Fruit fly (Drosophila melanogaster) whole organism, larva: ENCODE measurements around the gene Vps53.
A peak's percentile ranks its signal among the peaks of the same experiment; 100 is the strongest.

Experiments
- noc ChIP-seq: fragments of 200-800 bp; sonication (Bioruptor generic); optimal IDR thresholded peaks from 3 replicates; lab custom pipeline; 2019; ENCODE audit warnings: missing biosample characterization, mild to moderate bottlenecking, missing genetic modification characterization, moderate library complexity

The Vps53 gene

DNA sequence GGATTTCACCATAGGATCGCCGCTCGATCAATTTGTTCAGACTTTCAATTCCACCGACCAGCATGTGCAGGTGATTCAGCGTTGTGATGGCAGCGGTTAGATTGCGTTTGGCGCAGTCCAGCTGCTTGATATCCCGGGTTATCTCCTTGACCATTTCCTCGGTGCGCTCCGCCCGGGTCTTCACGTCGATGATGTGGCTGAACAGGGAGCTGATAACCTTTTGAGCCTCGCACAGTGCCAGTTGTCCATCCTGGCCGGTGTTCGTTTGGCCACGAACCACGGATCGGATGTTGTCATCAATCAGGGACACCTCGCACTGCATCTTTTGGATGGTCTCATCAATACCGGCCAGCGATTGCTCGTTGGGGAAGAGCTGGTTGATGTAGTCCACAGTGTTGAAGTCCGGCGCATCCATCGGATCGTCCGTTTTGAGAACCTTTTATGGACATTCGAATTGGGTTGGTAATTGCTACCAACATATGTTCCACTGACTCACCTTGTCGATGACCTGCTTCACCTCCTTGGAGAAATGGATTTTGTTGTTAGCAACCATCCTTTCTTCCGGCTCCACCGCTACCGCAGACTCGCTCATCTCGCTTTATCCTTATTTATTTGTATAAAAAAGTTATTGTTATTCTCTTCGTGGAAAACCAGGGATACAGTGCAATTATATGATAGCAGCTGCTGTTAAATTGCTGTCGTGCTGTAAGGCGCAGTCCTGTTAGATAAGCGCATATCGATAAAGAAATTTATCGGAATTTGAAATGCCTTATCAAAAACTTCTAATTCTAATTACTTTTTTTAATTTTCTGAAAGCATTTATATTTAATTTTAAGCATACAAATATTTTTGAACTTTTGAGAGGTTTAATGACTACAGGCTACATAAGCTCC lies at the start of gene Vps53:
Gene Vps53, minus strand, starts transcription at position 676 of the 893 bp plus-strand sequence.
- TF ChIP-seq noc (tag; lab: Kevin White, UChicago), result no peak

DNA sequence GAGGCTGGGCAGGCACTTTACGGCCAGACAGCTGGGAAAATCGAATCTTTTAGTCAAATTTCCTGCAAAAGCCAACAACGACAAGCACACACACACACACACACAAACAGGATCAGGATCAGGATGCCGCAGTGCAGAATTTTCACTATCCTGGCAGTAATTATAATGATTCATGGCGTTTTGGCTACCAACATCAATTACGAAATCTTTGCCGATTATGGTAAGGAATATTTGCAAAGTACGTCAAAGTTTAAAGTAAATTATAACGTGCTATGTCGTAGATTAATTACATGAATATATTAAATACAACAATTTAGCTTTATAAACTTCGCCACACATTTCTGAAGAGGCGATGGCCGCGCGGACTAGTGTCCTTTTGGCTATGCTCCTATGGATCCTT lies 47.7 kb upstream of the Vps53 start, which contains the start of the genes CG34177 and CG34178:
Gene CG34177, plus strand, starts transcription at position 301 of the 400 bp plus-strand sequence.
Gene CG34178, plus strand, starts transcription at position 301 of the 400 bp plus-strand sequence.
- no peak for TF ChIP-seq noc (tag; lab: Kevin White, UChicago)

DNA sequence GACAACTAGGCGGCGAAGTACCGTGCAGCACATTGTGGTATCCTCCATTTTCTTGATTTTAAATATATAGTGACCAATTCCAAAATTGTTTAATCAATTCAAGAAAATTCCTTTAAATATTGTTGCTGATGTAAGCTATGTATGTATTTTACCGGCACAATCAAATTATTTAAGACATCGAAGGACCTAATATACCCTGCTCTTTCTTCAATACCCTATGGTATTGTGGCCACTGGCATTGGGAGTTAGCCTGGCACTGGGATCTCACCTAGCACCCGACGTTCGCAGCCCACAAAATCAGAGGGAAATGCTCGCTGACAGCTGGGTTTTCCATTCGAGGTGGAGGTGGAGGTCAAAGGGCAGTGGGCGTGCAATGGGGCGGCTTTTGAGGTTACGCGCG lies 36.3 kb upstream of the Vps53 start:
- TF ChIP-seq noc (tag; lab: Kevin White, UChicago), result no peak

DNA sequence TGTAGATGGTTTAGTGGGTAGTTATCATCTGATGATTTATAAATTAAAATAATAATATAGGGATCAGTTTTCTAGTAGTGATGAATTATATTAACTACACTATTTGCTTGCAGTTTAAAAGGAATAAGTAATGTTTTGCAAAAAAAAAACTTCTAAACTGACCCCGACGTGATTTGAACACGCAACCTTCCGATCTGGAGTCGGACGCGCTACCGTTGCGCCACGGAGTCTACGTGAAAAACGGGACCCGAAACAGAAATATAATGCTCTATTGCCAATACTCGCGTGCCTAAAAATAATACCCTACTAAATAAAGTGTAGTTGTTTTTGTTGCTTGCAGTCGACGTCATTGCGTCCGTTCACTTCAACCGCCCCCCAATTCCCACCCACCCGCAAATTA lies 33.0 kb upstream of the Vps53 start:
- no peak for TF ChIP-seq noc (tag; lab: Kevin White, UChicago)

DNA sequence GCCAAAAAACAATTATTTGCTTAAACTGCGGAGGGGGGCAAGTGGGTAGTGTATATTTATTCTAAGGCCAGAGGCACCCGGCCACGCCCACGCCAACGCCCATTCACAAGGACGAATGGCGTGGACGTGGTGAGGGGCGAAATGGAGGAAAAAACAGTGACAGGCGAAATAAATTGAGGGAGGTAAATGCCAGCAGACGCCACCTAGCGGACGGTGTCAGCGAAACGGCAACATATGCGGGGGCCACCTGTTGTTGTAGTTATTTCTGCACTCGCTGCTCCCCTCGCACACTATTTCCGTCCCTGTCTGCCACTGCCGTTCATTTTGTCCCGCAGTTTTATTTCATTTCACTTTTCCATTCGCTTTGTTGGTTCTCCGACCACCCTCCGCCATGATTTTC lies 32.1 kb upstream of the Vps53 start:
- TF ChIP-seq noc (tag; lab: Kevin White, UChicago), result no peak

DNA sequence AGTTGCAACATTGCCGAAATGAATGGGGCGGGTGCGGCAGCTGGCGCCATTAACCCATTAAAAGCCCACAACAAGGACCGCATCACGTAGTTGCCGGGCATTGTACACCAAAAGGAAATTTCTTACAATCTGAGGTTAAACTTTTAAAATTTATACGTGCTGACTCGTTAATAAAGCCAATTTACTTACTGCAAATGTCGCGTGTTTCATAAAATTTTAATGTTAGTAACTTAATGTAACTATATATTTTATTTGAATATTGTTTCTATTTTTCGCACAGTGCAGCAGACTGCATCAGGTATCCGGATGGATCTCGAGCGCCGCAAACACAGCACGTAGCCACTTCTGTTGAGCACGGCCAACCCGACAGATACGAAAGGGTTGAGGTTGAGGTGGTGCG lies 31.0 kb upstream of the Vps53 start:
- TF ChIP-seq noc (tag; lab: Kevin White, UChicago), result no peak

DNA sequence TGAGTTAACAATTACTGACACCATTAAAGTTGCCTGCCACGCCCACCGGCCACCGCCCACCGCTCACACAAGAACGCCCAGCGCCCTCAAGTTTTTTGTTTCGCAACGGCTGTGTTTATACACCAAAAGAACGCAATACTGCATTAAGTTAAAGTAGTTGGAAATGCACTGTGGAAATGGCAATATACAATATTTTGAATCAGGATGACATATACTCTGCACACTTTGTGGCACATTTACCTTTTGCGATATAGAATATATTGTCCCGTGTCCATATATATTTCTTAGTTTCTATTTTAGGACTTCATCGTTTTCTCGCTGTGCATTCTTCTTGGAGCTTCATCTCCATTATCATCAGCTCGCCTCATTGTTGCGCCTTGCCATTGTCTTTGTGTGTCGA lies 30.2 kb upstream of the Vps53 start:
- no peak for TF ChIP-seq noc (tag; lab: Kevin White, UChicago)

DNA sequence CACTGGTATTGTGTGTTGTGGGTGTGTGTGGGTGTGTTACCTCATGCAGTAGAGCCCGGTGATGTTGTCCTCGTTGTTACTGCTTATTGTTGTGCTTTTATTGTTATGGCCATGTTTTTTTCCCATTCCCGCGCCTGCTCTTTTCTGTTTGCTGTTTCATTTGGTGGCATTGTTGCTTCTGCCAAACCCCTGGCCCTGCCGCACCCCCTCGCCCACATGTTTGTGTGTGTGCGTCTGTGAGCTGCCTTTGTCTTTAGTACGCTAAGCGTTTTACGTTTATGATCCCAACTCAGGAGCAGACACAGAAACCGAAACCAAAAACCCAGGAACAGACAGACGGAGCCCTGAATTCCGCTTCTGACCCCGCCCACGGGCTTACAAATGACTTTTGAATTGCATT lies 28.2 kb upstream of the Vps53 start:
- no peak for TF ChIP-seq noc (tag; lab: Kevin White, UChicago)

DNA sequence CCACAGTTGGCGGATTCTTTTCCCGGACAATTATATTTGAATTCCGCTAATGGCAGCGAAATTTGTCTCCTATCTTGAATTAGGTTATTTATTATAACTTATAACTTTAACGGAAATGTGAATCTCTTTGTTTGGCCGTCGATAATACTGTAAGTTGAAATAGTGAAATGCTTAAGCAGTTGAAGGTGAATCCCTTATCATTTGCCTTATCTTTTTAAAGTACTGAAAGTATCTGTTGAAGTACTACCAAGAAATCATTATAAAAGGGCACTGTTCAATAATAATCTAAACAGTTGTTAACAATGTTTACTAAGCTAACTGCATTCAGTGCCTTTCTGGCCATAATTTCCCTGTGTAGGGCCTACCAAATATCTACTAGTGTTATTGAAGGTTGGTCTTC lies 25.0 kb upstream of the Vps53 start, which contains the start of gene CG43055:
Gene CG43055, plus strand, starts transcription at position 301 of the 400 bp plus-strand sequence.
- no peak for TF ChIP-seq noc (tag; lab: Kevin White, UChicago)

DNA sequence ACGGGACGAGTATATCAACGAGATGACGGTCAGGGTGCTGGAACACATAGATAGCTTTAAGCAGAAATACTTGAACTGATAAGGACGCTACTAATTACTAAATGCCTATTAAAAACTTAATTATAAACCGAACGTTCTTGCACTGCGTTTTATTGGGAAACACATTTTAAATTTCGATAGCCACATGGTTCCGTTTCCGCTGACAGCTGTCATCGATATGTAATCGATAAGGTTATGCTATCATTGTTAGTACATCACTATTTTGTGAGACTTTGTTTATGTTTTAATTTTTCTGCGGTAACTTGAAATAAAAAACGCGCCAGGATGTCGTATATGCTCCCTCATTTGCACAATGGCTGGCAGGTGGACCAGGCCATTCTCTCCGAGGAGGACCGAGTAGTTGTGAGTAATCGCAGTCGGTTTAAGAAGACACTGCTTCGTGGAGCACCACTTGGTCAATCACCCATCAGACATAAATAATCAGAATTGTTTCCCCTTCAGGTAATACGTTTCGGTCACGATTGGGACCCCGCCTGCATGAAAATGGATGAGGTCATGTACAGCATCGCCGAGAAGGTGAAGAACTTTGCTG lies 17.2 kb upstream of the Vps53 start, which contains the start of gene Dim1:
Gene Dim1, plus strand, starts transcription at position 239 of the 592 bp plus-strand sequence.
- TF ChIP-seq noc (tag; lab: Kevin White, UChicago), result no peak

DNA sequence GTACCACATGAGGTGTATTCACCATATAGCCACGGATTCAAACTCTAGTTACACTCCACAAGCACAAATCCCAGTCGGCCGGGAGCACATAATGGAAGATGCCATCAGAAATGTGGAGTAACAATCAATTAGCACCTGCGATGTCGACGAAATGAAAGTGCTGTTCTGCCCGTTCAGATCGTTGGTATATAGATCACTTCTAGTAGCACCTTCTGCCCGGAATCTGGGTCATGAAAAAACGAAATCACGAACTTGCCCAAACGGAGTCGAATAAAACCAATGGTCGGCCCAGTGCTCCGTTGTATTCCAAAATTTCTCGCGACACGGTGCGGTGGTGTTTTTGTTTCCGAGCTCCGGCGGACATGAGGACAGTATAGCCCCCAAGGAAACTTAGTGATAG lies 14.8 kb upstream of the Vps53 start, which contains the start of gene CG33003:
Gene CG33003, plus strand, starts transcription at position 301 of the 400 bp plus-strand sequence.
- no peak for TF ChIP-seq noc (tag; lab: Kevin White, UChicago)

DNA sequence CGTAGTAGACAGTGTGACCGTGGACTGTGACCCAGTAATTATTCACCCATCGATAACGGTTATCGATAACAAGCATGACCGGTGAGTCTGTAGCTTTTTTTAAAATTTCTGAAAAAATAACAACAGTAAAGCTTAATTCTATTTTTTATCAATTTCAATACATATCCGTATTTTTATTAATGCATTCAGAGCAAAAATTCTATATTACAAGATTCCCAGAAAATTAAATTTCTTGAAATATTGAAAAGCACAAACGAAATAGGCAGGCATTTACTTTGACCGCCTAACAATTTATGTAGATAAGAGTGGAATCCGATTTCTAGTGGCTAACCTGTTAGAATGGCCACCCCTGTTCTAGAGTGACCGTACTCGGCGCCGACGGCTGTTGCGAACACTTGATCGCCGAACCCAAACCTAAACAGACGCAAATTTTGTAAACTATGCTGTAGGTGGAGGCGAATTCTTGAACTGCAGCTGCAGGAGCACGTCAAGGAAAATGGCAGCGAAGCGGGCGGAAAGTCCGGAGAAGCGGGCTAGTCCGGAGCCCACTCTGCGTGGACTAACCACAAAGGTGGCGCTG lies 8.1 kb upstream of the Vps53 start, which contains the start of gene CG3652:
Gene CG3652, minus strand, starts transcription at position 35 of the 580 bp plus-strand sequence.
- TF ChIP-seq noc (tag; lab: Kevin White, UChicago), result no peak

DNA sequence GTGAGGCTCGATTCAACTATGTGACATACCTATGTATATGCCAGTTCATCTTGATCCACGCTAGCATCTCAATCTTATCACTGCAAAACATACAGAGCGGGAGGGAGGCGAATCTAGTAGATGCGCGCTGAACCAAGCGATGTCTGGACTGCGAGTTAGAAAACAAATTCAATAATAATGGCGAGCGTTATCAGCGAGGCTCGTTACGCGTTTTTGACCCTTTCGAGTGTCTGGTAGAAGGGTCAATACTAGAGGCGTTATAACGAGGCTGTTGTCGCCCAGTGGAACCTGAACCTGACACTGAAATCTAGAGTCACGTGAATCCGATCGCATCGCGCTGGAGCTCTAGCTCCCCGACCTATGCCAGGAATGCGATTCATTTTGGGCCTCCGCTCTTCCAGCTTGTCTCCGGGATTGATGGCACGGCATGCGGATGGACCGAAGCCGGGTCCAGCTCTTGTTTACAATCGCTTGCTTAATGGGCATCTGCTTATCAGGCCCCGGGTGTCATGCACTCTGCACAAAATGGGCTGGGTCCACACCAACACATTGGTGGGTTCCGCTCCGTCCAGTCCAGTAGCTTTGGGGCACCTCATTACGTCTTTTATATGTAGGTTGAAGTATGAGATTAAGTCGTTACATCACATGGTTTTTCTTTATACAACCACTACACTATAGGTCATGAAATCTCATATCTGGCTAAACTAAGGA lies 3.7 kb upstream of the Vps53 start:
- no peak for TF ChIP-seq noc (tag; lab: Kevin White, UChicago)

DNA sequence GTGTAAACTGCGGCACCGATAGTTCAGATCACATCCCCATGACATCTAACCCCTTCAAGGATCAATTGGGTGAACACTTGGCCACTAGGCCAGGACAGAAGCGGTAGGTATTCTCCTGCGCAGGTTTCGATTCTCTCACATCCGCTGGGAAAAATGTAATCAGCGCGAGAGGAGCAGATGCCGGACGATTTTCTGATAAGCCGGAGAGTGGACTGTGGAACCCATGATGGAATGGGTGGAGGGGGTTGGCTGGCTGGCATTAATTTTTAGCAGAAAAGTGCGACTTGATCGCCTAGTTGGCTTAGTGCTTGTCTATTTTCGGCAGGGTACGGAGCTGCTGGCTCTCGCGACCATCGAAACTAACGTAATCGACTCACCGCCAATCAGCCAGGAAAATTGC lies 2.2 kb upstream of the Vps53 start, which contains the start of gene Tps1:
Gene Tps1, plus strand, starts transcription at position 301 of the 400 bp plus-strand sequence.
- TF ChIP-seq noc (tag; lab: Kevin White, UChicago), result peak; percentile 12

DNA sequence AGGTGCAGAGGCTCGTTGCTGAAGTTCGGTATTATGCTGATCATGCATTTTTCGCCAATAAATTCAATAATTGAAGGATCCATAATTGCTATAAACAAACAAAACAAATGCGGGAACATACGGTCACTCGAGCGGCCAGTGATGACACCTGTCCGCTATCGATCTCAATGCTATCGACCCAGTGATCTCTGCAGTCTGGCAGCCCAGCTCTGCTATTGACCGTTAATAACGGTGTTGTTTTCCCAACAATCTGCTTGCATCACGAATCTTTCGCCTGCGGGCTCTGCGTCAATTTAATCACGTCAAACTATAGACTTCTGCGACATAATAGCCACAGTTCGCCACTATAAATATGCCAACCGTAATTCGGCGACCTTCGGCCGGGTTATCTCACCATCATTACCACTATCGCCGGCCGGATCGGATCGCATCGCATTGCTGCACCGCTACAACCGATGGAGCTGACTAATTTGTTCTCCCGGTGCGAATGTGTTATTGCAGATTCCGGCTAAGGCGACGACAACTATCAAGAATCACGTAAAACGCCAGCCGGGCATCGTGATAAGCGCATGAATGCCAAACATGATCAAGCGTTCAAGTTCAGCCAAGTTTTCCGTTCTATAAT lies 1.2 kb upstream of the Vps53 start, which contains the start of gene Psf2:
Gene Psf2, minus strand, starts transcription at position 431 of the 625 bp plus-strand sequence.
- no peak for TF ChIP-seq noc (tag; lab: Kevin White, UChicago)
